Worm (Caenorhabditis elegans) whole organism, L1 larva: Measurements from ENCODE around the gene let-19.

Experiments used
- C34B4.2 ChIP-seq: sonication (generic microtip); optimal IDR thresholded peaks from 2 replicates; lab custom pipeline; 2017; ENCODE audit warnings: mild to moderate bottlenecking, missing genetic modification characterization, missing compliant biosample characterization
- F16B12.6 ChIP-seq: fragments of 150-350 bp; optimal IDR thresholded peaks from 2 replicates; lab custom pipeline; 2014; ENCODE audit warnings: missing biosample characterization, missing genetic modification characterization
- aha-1 ChIP-seq: fragments of 150-350 bp; optimal IDR thresholded peaks from 2 replicates; lab custom pipeline; 2014; ENCODE audit warnings: missing biosample characterization, missing genetic modification characterization
- alr-1 ChIP-seq: fragments of 200-800 bp; sonication (Bioruptor generic); optimal IDR thresholded peaks from 2 replicates; lab custom pipeline; 2018; ENCODE audit warnings: borderline replicate concordance, mild to moderate bottlenecking, missing genetic modification characterization, missing compliant biosample characterization
- blmp-1 ChIP-seq: fragments of 150-350 bp; optimal IDR thresholded peaks from 2 replicates; lab custom pipeline; 2014; ENCODE audit warnings: missing biosample characterization, missing genetic modification characterization
- ceh-82 ChIP-seq, 3 experiments: fragments of 150-350 bp in 1 of 3; sonication (generic microtip) in 2 of 3; optimal IDR thresholded peaks; 2 replicates each; lab custom pipeline; 2014 to 2017; ENCODE audit warnings: missing biosample characterization in 3 of 3, missing genetic modification characterization in 3 of 3
- efl-1 ChIP-seq, 4 experiments: fragments of 150-350 bp; optimal IDR thresholded peaks in 3 of 4; peaks in 1 of 4; 1 replicate in 1 of 4; 2 replicates in 3 of 4; lab custom pipeline; 2014; ENCODE audit warnings: missing biosample characterization in 2 of 4, missing genetic modification characterization in 2 of 4, missing genetic modification reagents in 2 of 4
- egl-27 ChIP-seq, 2 experiments: fragments of 150-350 bp in 1 of 2; sonication (generic microtip); optimal IDR thresholded peaks; 3 replicates each; lab custom pipeline; 2017 to 2018; ENCODE audit warnings: missing biosample characterization in 2 of 2, missing genetic modification characterization in 2 of 2, missing genetic modification reagents in 2 of 2
- elt-2 ChIP-seq: sonication (generic microtip); optimal IDR thresholded peaks from 2 replicates; lab custom pipeline; 2016; ENCODE audit warnings: missing genetic modification characterization, mild to moderate bottlenecking, inconsistent platforms, missing compliant biosample characterization, missing genetic modification reagents
- elt-3 ChIP-seq, 6 experiments: fragments of 150-350 bp in 1 of 6; sonication (generic microtip); optimal IDR thresholded peaks; 2 replicates each; lab custom pipeline; 2017 to 2018; ENCODE audit warnings: missing biosample characterization in 6 of 6, missing genetic modification characterization in 6 of 6, inconsistent platforms in 1 of 6
- fkh-10 ChIP-seq: sonication (generic microtip); optimal IDR thresholded peaks from 2 replicates; lab custom pipeline; 2017; ENCODE audit warnings: missing biosample characterization, missing genetic modification reagents, missing genetic modification characterization
- hlh-4 ChIP-seq: sonication (generic microtip); optimal IDR thresholded peaks from 2 replicates; lab custom pipeline; 2016; ENCODE audit warnings: mild to moderate bottlenecking, missing genetic modification characterization, missing compliant biosample characterization
- jun-1 ChIP-seq: fragments of 150-350 bp; optimal IDR thresholded peaks from 2 replicates; lab custom pipeline; 2014; ENCODE audit warnings: missing biosample characterization, missing genetic modification reagents, missing genetic modification characterization
- lin-14 ChIP-seq: fragments of 200-800 bp; sonication (Bioruptor generic); optimal IDR thresholded peaks from 2 replicates; lab custom pipeline; 2018; ENCODE audit warnings: mild to moderate bottlenecking, missing genetic modification characterization, moderate library complexity, missing compliant biosample characterization
- lin-35 ChIP-seq, 2 experiments: fragments of 150-350 bp; optimal IDR thresholded peaks; 2 replicates each; lab custom pipeline; 2014; ENCODE audit warnings: missing biosample characterization in 2 of 2, missing genetic modification characterization in 2 of 2, missing genetic modification reagents in 2 of 2
- lsy-2 ChIP-seq, 2 experiments: fragments of 150-350 bp; optimal IDR thresholded peaks; 2 replicates each; lab custom pipeline; 2014; ENCODE audit warnings: missing biosample characterization in 2 of 2, missing genetic modification characterization in 2 of 2
- mdl-1 ChIP-seq, 2 experiments: fragments of 150-350 bp; optimal IDR thresholded peaks; 2 replicates each; lab custom pipeline; 2014 to 2017; ENCODE audit warnings: missing biosample characterization in 2 of 2, missing genetic modification characterization in 2 of 2, inconsistent platforms in 1 of 2
- mef-2 ChIP-seq: fragments of 150-350 bp; optimal IDR thresholded peaks from 2 replicates; lab custom pipeline; 2014; ENCODE audit warnings: missing biosample characterization, missing genetic modification characterization
- nhr-19 ChIP-seq: fragments of 200-800 bp; sonication (Bioruptor generic); conservative IDR thresholded peaks from 2 replicates; pipeline ENCODE4 v1.3.6; 2022; ENCODE audit warnings: missing genetic modification characterization, missing compliant biosample characterization
- nhr-28 ChIP-seq: fragments of 150-350 bp; optimal IDR thresholded peaks from 2 replicates; lab custom pipeline; 2014; ENCODE audit warnings: missing biosample characterization, missing genetic modification characterization
- nhr-71 ChIP-seq: sonication (generic microtip); optimal IDR thresholded peaks from 2 replicates; lab custom pipeline; 2016; ENCODE audit warnings: mild to moderate bottlenecking, missing genetic modification characterization, moderate library complexity, missing compliant biosample characterization
- nhr-76 ChIP-seq: sonication (generic microtip); optimal IDR thresholded peaks from 2 replicates; lab custom pipeline; 2017; ENCODE audit warnings: missing biosample characterization, missing genetic modification characterization
- nhr-90 ChIP-seq: sonication (generic microtip); optimal IDR thresholded peaks from 2 replicates; lab custom pipeline; 2016; ENCODE audit warnings: mild to moderate bottlenecking, missing genetic modification characterization, missing compliant biosample characterization; ENCODE audit not compliant: poor library complexity
- skn-1 ChIP-seq: fragments of 150-350 bp; optimal IDR thresholded peaks from 2 replicates; lab custom pipeline; 2014; ENCODE audit warnings: missing biosample characterization, missing genetic modification characterization
- vab-15 ChIP-seq: sonication (generic microtip); optimal IDR thresholded peaks from 2 replicates; lab custom pipeline; 2017; ENCODE audit warnings: missing genotype, mild to moderate bottlenecking, missing genetic modification characterization, missing compliant biosample characterization

Gene let-19

DNA sequence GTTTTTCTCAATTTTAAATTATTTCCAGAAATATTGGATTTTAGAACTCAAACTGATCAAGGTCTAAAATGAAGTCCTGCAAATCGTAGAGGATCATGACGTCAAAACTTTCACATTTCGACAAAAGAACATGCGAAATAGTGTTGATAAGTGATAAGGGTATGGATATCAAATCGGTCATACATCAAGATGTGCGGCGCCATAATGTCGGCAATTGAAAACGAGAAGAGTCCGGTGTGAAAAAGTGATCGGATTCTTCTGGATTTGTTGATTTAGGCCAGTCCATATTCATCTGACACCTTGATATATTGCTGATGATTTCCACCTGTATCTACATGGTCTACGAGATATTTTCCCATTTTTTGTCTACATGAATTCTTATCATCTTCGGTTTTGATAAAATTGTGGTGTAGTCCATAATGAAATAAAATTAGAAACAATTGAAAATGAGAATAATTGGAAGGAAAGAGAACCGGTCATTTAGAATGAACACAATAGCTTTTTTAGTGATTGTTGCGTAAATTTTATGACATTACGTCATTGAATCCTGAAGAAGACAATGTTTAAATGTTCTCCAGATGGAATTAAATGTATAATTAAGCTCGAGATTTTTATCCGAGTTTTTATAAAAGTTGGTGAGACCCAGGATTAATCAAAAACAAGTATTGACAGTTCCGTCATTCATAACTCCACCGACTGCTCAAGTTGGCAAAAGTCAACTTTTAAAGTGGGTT, 39.6 kb upstream of the let-19 start:
- TF ChIP-seq blmp-1 (peak; percentile 96), efl-1 (optimal IDR thresholded peaks at IDR 0.05; lab: Kevin White, UChicago) (no peak), efl-1 (GFP tag; optimal IDR thresholded peaks at IDR 0.05 in 1 of 2; lab: Kevin White, UChicago) (peak in 1 of 2 experiments; percentile 27), lsy-2 (tag; optimal IDR thresholded peaks at IDR 0.05; lab: Kevin White, UChicago) (no peak), elt-3 (tag; optimal IDR thresholded peaks at IDR 0.05; lab: Kevin White, UChicago) (peak in 1 of 6 experiments; percentile 87)

DNA sequence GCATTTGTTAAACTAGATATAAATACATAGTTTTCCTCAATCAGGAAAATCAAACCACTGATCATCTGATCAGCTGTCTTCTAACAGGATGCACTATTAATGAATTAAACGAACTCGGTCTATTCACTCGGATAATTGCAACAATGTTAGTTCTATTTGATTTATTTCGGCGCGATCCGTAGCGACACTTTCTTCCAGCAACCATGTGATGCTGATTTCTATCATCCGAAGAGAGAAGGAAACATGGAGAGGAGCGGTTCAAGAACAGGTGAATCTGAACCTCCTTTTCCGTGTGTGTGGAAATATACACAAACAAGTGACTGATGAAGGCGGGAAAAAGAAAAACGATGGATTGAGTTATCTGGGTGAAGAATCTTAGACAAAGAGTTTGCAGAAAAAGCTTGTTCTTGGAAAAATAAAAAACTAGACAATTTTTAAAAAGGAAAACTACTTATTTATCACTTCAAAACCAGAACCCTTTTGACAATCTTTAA, 39.0 kb upstream of the let-19 start:
- no peak for TF ChIP-seq nhr-71 (tag; lab: Kevin White, UChicago)
- no peak for TF ChIP-seq egl-27 (tag; optimal IDR thresholded peaks at IDR 0.05; lab: Kevin White, UChicago)
- TF ChIP-seq blmp-1: peak; percentile 89
- TF ChIP-seq, all 84 proteins: peak for 1

DNA sequence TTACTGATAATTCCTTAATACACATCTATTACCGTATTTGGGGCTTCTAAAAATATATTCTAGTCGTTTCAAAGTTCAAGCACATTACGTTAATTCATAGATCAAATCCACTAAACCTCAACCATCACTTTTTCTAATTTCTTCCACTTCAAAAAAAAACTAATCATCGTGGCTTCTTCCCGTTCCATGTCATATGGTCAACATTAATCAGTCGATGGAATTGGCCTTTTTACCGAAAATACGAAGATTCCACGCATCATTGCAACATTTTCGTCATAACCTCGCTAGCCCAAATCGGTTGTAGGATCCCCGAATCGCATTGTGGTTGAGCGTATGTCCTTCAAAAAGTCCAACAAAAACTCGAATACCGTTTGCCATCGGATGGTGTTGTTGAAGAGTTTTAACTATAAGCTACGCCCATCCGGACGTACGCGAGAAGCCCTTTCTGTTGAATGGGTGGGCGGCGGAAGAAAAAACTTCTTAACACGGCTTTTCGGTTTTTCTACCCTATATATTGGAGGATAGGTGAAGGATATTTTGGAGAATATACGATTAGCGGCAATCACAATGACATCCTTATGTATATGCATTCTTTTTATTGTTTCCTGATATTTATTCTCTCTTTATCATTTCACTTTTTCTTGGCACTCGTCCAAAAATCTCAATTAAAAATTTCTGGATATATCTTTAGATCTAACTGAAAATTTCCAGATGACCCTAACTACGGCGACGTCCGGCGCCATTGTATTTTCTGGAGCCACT, 38.3 kb upstream of the let-19 start, which contains the start of gene rol-6:
TSS of gene rol-6 (plus strand) at position 712 of the 762 bp plus-strand sequence.
- TF ChIP-seq blmp-1 (peak; percentile 50), mef-2 (tag; lab: Kevin White, UChicago) (no peak)
- TF ChIP-seq, all 84 proteins: peak for 1

DNA sequence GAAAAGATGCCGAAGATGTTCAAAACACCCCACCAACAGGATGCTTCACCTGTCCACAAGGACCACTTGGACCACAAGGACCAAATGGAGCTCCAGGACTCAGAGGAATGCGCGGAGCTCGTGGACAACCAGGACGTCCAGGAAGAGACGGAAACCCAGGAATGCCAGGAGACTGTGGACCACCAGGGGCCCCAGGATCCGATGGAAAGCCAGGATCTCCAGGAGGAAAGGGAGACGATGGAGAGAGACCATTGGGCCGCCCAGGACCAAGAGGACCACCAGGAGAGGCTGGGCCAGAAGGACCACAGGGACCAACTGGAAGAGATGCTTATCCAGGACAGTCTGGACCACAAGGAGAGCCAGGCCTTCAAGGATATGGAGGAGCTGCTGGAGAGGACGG, 37.1 kb upstream of the let-19 start:
- TF ChIP-seq F16B12.6 (tag; lab: Kevin White, UChicago) (no peak), hlh-4 (no peak), ceh-82 (tag; optimal IDR thresholded peaks at IDR 0.05; lab: Kevin White, UChicago) (no peak), lin-35 (GFP tag; optimal IDR thresholded peaks at IDR 0.05; lab: Kevin White, UChicago) (no peak), alr-1 (tag; lab: Kevin White, UChicago) (no peak), skn-1 (tag; lab: Kevin White, UChicago) (no peak), vab-15 (tag; lab: Kevin White, UChicago) (no peak), nhr-28 (no peak), mdl-1 (tag; optimal IDR thresholded peaks at IDR 0.05; lab: Kevin White, UChicago) (no peak), jun-1 (tag; lab: Kevin White, UChicago) (no peak), nhr-71 (tag; lab: Kevin White, UChicago) (no peak), fkh-10 (GFP tag; lab: Kevin White, UChicago) (no peak), aha-1 (tag; lab: Kevin White, UChicago) (no peak)

DNA sequence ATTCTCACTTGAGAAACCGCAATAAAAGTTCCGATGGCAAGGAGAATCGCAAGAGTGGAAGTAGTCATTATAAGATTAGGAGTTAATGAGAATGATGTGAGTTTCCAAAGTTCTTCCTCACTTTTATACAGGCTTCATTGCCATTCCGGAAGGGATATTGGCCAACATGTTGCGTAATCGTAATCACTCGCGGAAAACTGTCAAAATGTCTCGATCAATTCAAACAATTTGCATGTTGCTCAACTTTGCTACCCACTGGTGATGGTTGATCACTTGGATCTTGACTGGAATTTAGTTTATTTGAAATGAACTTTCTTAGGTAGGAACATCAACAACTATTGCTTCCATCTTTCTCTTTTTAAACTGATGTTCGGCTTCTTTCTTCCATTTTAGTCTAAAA, 33.3 kb upstream of the let-19 start, which contains the start of gene idpb-4:
TSS of gene idpb-4 (minus strand) at position 101 of the 400 bp plus-strand sequence.
- TF ChIP-seq nhr-90 (tag; lab: Kevin White, UChicago) (no peak), efl-1 (optimal IDR thresholded peaks at IDR 0.05; lab: Kevin White, UChicago) (no peak), efl-1 (GFP tag; optimal IDR thresholded peaks at IDR 0.05 in 1 of 2; lab: Kevin White, UChicago) (peak in 1 of 2 experiments; percentile 24), lin-14 (GFP tag; lab: Kevin White, UChicago) (no peak), nhr-19 (no peak), skn-1 (tag; lab: Kevin White, UChicago) (no peak)

DNA sequence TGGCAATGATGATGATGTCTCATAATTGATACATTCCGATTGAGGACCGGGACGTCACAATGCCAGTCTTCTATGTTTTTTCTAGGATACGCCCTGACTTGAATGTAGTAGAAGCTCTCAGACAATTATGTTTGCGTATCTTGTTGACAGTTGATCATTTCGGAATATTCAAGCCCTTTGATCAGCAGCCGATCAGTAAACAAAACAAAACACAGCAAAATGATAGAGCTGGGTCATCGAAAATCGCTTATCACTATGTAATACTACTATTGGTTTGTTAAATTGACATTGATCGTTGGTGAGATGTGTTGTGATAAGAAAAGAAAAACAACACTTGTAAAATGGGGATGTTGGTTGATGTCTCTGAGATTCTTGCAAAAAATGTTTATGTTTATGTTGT, 32.5 kb upstream of the let-19 start:
- no peak for TF ChIP-seq efl-1 (optimal IDR thresholded peaks at IDR 0.05; lab: Kevin White, UChicago)
- TF ChIP-seq efl-1 (GFP tag; optimal IDR thresholded peaks at IDR 0.05 in 1 of 2; lab: Kevin White, UChicago): peak in 1 of 2 experiments; percentile 23
- TF ChIP-seq C34B4.2: no peak
- TF ChIP-seq skn-1 (tag; lab: Kevin White, UChicago): no peak
- no peak for TF ChIP-seq nhr-76 (tag; lab: Kevin White, UChicago)
- peak; percentile 22 for TF ChIP-seq elt-2 (tag; lab: Kevin White, UChicago)
